Fruit fly (Drosophila melanogaster) whole organism, embryonic: ENCODE measurements around the gene CG17801.

Source experiments
- C15 ChIP-seq: fragments of 200-800 bp; sonication (Bioruptor generic); IDR thresholded peaks from 3 replicates; pipeline ENCODE4 v1.3.6; 2022; ENCODE audit warnings: missing biosample characterization, missing genetic modification characterization
- CG12104 ChIP-seq: fragments of 200-800 bp; sonication (Bioruptor generic); optimal IDR thresholded peaks from 3 replicates; lab custom pipeline; 2016; ENCODE audit warnings: missing biosample characterization, missing genetic modification characterization
- CG1792 ChIP-seq: fragments of 200-800 bp; sonication (Bioruptor generic); optimal IDR thresholded peaks from 2 replicates; lab custom pipeline; 2016; ENCODE audit warnings: missing biosample characterization, missing genetic modification characterization
- CG2889 ChIP-seq: fragments of 200-800 bp; sonication (Bioruptor generic); IDR thresholded peaks from 3 replicates; pipeline ENCODE4 v1.3.6; 2022; ENCODE audit warnings: missing biosample characterization, missing genetic modification characterization
- CG4404 ChIP-seq: fragments of 200-800 bp; sonication (Bioruptor generic); IDR thresholded peaks from 2 replicates; pipeline ENCODE4 v1.3.6; 2022; ENCODE audit warnings: missing biosample characterization, missing genetic modification characterization
- CG8944 ChIP-seq: fragments of 200-800 bp; sonication (Bioruptor generic); optimal IDR thresholded peaks from 3 replicates; lab custom pipeline; 2016; ENCODE audit warnings: missing biosample characterization, missing genetic modification characterization
- Eip74EF ChIP-seq, 2 experiments: fragments of 200-800 bp in 1 of 2; fragments of >200 bp in 1 of 2; sonication (Bioruptor generic) in 1 of 2; optimal IDR thresholded peaks; 2 replicates each; lab custom pipeline; 2017 to 2019; ENCODE audit warnings: missing biosample characterization in 2 of 2, missing genetic modification characterization in 2 of 2, mild to moderate bottlenecking in 1 of 2, moderate library complexity in 1 of 2
- Fer3 ChIP-seq: fragments of 200-800 bp; sonication (Bioruptor generic); optimal IDR thresholded peaks from 2 replicates; lab custom pipeline; 2018; ENCODE audit warnings: missing biosample characterization, mild to moderate bottlenecking, missing genetic modification characterization, moderate library complexity
- cato ChIP-seq: fragments of 200-800 bp; sonication (Bioruptor generic); optimal IDR thresholded peaks from 2 replicates; lab custom pipeline; 2016; ENCODE audit warnings: missing biosample characterization, missing genetic modification characterization, borderline replicate concordance
- fd64A ChIP-seq: fragments of 200-800 bp; sonication (Bioruptor generic); optimal IDR thresholded peaks from 3 replicates; lab custom pipeline; 2018; ENCODE audit warnings: missing biosample characterization, mild to moderate bottlenecking, missing genetic modification characterization
- lmd ChIP-seq: fragments of 200-800 bp; sonication (Bioruptor generic); IDR thresholded peaks from 2 replicates; pipeline ENCODE4 v1.3.6; 2022; ENCODE audit warnings: missing biosample characterization, missing genetic modification characterization
- sim ChIP-seq: fragments of 200-800 bp; sonication (Bioruptor generic); IDR thresholded peaks from 2 replicates; pipeline ENCODE4 v1.3.6; 2022; ENCODE audit warnings: missing biosample characterization, missing genetic modification characterization
- vfl ChIP-seq: fragments of 200-800 bp; sonication (Bioruptor generic); optimal IDR thresholded peaks from 2 replicates; lab custom pipeline; 2016; ENCODE audit warnings: missing biosample characterization, missing genetic modification characterization

DNA sequence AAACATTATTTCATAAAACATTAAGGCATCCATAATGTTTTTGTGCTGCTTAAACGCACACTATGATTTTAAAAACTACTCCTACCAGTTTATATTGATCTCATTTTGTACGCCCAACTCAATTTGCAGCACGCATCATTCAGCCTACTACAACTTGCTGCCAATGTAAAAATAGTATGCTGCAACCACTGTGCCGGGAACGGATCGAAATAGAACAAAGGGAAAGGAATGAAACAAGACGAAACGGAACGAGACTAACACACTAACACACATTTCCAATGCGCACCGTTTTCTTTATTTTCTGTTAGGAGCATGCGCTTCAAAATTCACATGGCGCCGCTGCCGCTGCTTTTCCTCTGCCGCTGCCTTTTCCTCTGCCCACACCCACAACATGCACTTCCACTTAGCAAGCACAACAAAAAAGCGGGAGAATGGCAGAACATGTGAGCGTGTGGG, 29.9 kb downstream of the CG17801 start:
- no peak for TF ChIP-seq CG1792
- TF ChIP-seq Eip74EF (GFP tag; optimal IDR thresholded peaks at IDR 0.05; lab: Kevin White, UChicago) = no peak
- TF ChIP-seq sim = no peak
- no peak for TF ChIP-seq cato (GFP tag; lab: Kevin White, UChicago)
- peak; percentile 13 for TF ChIP-seq CG8944
- no peak for TF ChIP-seq CG4404 (GFP tag; lab: Robert Waterston, UW)
- TF ChIP-seq C15 (GFP tag; lab: Robert Waterston, UW) = no peak
- no peak for TF ChIP-seq CG12104 (GFP tag; lab: Kevin White, UChicago)
- TF ChIP-seq CG2889 (GFP tag; lab: Robert Waterston, UW) = no peak
- TF ChIP-seq lmd (GFP tag; lab: Robert Waterston, UW) = no peak
- TF ChIP-seq vfl (GFP tag; lab: Kevin White, UChicago) = no peak
- TF ChIP-seq Fer3 (tag; lab: Kevin White, UChicago) = no peak
- TF ChIP-seq fd64A (GFP tag; lab: Kevin White, UChicago) = no peak
